Worm (Caenorhabditis elegans) whole organism, L2 larva: ENCODE measurements around the gene srg-69.

Experiments
- C34F6.9 ChIP-seq: fragments of 150-350 bp; optimal IDR thresholded peaks from 2 replicates; lab custom pipeline; 2014; ENCODE audit warnings: missing biosample characterization, missing genetic modification characterization
- F13H6.1 ChIP-seq: sonication (generic microtip); optimal IDR thresholded peaks from 2 replicates; lab custom pipeline; 2016; ENCODE audit warnings: missing genetic modification characterization, missing compliant biosample characterization
- R02D3.7 ChIP-seq: fragments of 150-350 bp; optimal IDR thresholded peaks from 2 replicates; lab custom pipeline; 2014; ENCODE audit warnings: missing biosample characterization, missing genetic modification characterization
- Y55F3AM.14 ChIP-seq: fragments of 200-800 bp; sonication (Bioruptor generic); optimal IDR thresholded peaks from 2 replicates; lab custom pipeline; 2018; ENCODE audit warnings: mild to moderate bottlenecking, missing genetic modification characterization, missing compliant biosample characterization
- ama-1 ChIP-seq: fragments of 150-350 bp; optimal IDR thresholded peaks from 2 replicates; lab custom pipeline; 2018; ENCODE audit warnings: inconsistent platforms
- blmp-1 ChIP-seq: sonication (generic microtip); optimal IDR thresholded peaks from 2 replicates; lab custom pipeline; 2017; ENCODE audit warnings: missing genetic modification characterization, mild to moderate bottlenecking, missing compliant biosample characterization, antibody characterized with exemption, moderate library complexity; ENCODE audit not compliant: insufficient read depth
- ceh-16 ChIP-seq: fragments of 150-350 bp; optimal IDR thresholded peaks from 2 replicates; lab custom pipeline; 2014; ENCODE audit warnings: missing biosample characterization, missing genetic modification characterization
- ceh-82 ChIP-seq: fragments of 150-350 bp; optimal IDR thresholded peaks from 2 replicates; lab custom pipeline; 2014; ENCODE audit warnings: missing biosample characterization, missing genetic modification characterization
- crh-2 ChIP-seq: sonication (generic microtip); optimal IDR thresholded peaks from 2 replicates; lab custom pipeline; 2017; ENCODE audit warnings: missing biosample characterization, missing genetic modification characterization
- dmd-4 ChIP-seq: sonication (generic microtip); optimal IDR thresholded peaks from 2 replicates; lab custom pipeline; 2017; ENCODE audit warnings: missing biosample characterization, missing genetic modification characterization
- egl-27 ChIP-seq: sonication (generic microtip); optimal IDR thresholded peaks from 3 replicates; lab custom pipeline; 2017; ENCODE audit warnings: missing biosample characterization, missing genetic modification reagents, missing genetic modification characterization
- elt-1 ChIP-seq: fragments of 150-350 bp; optimal IDR thresholded peaks from 2 replicates; lab custom pipeline; 2014; ENCODE audit warnings: missing biosample characterization, missing genetic modification characterization
- elt-3 ChIP-seq: sonication (generic microtip); optimal IDR thresholded peaks from 2 replicates; lab custom pipeline; 2017; ENCODE audit warnings: missing biosample characterization, missing genetic modification characterization
- fos-1 ChIP-seq: fragments of 150-350 bp; optimal IDR thresholded peaks from 2 replicates; lab custom pipeline; 2014; ENCODE audit warnings: missing biosample characterization, missing genetic modification characterization
- gmeb-1 ChIP-seq: fragments of 150-350 bp; optimal IDR thresholded peaks from 2 replicates; lab custom pipeline; 2014; ENCODE audit warnings: missing biosample characterization, missing genetic modification characterization
- lin-11 ChIP-seq: fragments of 150-350 bp; sonication (generic microtip); optimal IDR thresholded peaks from 2 replicates; lab custom pipeline; 2014; ENCODE audit warnings: missing biosample characterization, missing genetic modification characterization, inconsistent platforms, mixed read lengths
- lin-13 ChIP-seq: fragments of 150-350 bp; optimal IDR thresholded peaks from 2 replicates; lab custom pipeline; 2014; ENCODE audit warnings: missing biosample characterization, missing genetic modification reagents, missing genetic modification characterization
- lin-39 ChIP-seq: fragments of 150-350 bp; optimal IDR thresholded peaks from 2 replicates; lab custom pipeline; 2014; ENCODE audit warnings: missing biosample characterization, missing genetic modification reagents, missing genetic modification characterization
- lsy-2 ChIP-seq, 2 experiments: fragments of 150-350 bp in 1 of 2; sonication (generic microtip) in 1 of 2; optimal IDR thresholded peaks; 2 replicates each; lab custom pipeline; 2014 to 2017; ENCODE audit warnings: missing biosample characterization in 2 of 2, missing genetic modification characterization in 2 of 2
- mab-5 ChIP-seq: fragments of 150-350 bp; optimal IDR thresholded peaks from 2 replicates; lab custom pipeline; 2014; ENCODE audit warnings: missing biosample characterization, missing genetic modification characterization
- mdl-1 ChIP-seq, 2 experiments: fragments of 150-350 bp in 1 of 2; sonication (generic microtip) in 1 of 2; optimal IDR thresholded peaks; 2 replicates each; lab custom pipeline; 2017; ENCODE audit warnings: missing biosample characterization in 2 of 2, missing genetic modification characterization in 2 of 2
- nhr-129 ChIP-seq: fragments of 150-350 bp; optimal IDR thresholded peaks from 2 replicates; lab custom pipeline; 2014; ENCODE audit warnings: missing biosample characterization, missing genetic modification characterization
- nhr-21 ChIP-seq: fragments of 150-350 bp; optimal IDR thresholded peaks from 2 replicates; lab custom pipeline; 2014; ENCODE audit warnings: missing biosample characterization, missing genetic modification characterization
- nhr-237 ChIP-seq: fragments of 150-350 bp; optimal IDR thresholded peaks from 2 replicates; lab custom pipeline; 2014; ENCODE audit warnings: missing biosample characterization, missing genetic modification characterization
- nhr-25 ChIP-seq: fragments of 150-350 bp; sonication (generic microtip); optimal IDR thresholded peaks from 3 replicates; lab custom pipeline; 2014; ENCODE audit warnings: missing biosample characterization, missing genetic modification characterization
- nhr-6 ChIP-seq: fragments of 150-350 bp; optimal IDR thresholded peaks from 2 replicates; lab custom pipeline; 2014; ENCODE audit warnings: missing biosample characterization, missing genetic modification characterization
- nhr-77 ChIP-seq: fragments of 150-350 bp; optimal IDR thresholded peaks from 2 replicates; lab custom pipeline; 2014; ENCODE audit warnings: missing biosample characterization, missing genetic modification characterization
- peb-1 ChIP-seq: fragments of 150-350 bp; optimal IDR thresholded peaks from 2 replicates; lab custom pipeline; 2014; ENCODE audit warnings: missing biosample characterization, missing genetic modification characterization
- sem-4 ChIP-seq: fragments of 150-350 bp; optimal IDR thresholded peaks from 2 replicates; lab custom pipeline; 2014; ENCODE audit warnings: missing biosample characterization, missing genetic modification reagents, missing genetic modification characterization
- skn-1 ChIP-seq: sonication (generic microtip); optimal IDR thresholded peaks from 2 replicates; lab custom pipeline; 2017; ENCODE audit warnings: missing biosample characterization, missing genetic modification characterization
- sma-3 ChIP-seq: sonication (generic microtip); optimal IDR thresholded peaks from 2 replicates; lab custom pipeline; 2016; ENCODE audit warnings: missing genetic modification reagents, missing genetic modification characterization, missing compliant biosample characterization
- snpc-4 ChIP-seq: fragments of 150-350 bp; optimal IDR thresholded peaks from 2 replicates; lab custom pipeline; 2014; ENCODE audit warnings: missing biosample characterization, missing genetic modification characterization
- unc-39 ChIP-seq: fragments of 150-350 bp; optimal IDR thresholded peaks from 2 replicates; lab custom pipeline; 2014; ENCODE audit warnings: missing biosample characterization, missing genetic modification characterization
- unc-55 ChIP-seq: fragments of 150-350 bp; sonication (generic microtip); optimal IDR thresholded peaks from 3 replicates; lab custom pipeline; 2014; ENCODE audit warnings: missing biosample characterization, missing genetic modification reagents, missing genetic modification characterization
- unc-62 ChIP-seq: fragments of 150-350 bp; optimal IDR thresholded peaks from 2 replicates; lab custom pipeline; 2014; ENCODE audit warnings: missing biosample characterization, missing genetic modification reagents, missing genetic modification characterization
- zag-1 ChIP-seq: fragments of 150-350 bp; optimal IDR thresholded peaks from 2 replicates; lab custom pipeline; 2014; ENCODE audit warnings: missing biosample characterization, missing genetic modification characterization
- ztf-1 ChIP-seq: fragments of 200-800 bp; sonication (Bioruptor generic); conservative IDR thresholded peaks from 2 replicates; pipeline ENCODE4 v1.3.6; 2022; ENCODE audit warnings: missing genetic modification characterization, missing compliant biosample characterization
- ztf-11 ChIP-seq: sonication (generic microtip); optimal IDR thresholded peaks from 2 replicates; lab custom pipeline; 2017; ENCODE audit warnings: missing biosample characterization, missing genetic modification characterization
- ztf-4 ChIP-seq: fragments of 150-350 bp; optimal IDR thresholded peaks from 2 replicates; lab custom pipeline; 2014; ENCODE audit warnings: missing biosample characterization, missing genetic modification characterization

Gene srg-69

ce11 chrII:5379614-5380077, 24.2 kb downstream of the srg-69 start, which contains the start of gene pkc-3 (continued):
- TF ChIP-seq elt-3: no peak
- TF ChIP-seq snpc-4 (tag; lab: Kevin White, UChicago): no peak

- no peak for TF ChIP-seq elt-3
- TF ChIP-seq ztf-4: no peak
- no peak for TF ChIP-seq lin-39 (tag; lab: Kevin White, UChicago)
- TF ChIP-seq nhr-25: no peak
- no peak for TF ChIP-seq skn-1 (tag; lab: Kevin White, UChicago)
- TF ChIP-seq peb-1 (tag; lab: Kevin White, UChicago): no peak
- TF ChIP-seq Y55F3AM.14: no peak
- no peak for TF ChIP-seq C34F6.9 (tag; lab: Kevin White, UChicago)
- no peak for TF ChIP-seq zag-1
- TF ChIP-seq sma-3 (GFP tag; lab: Kevin White, UChicago): no peak
Observed at ce11 chrII:5384282-5384681, 28.8 kb downstream of the srg-69 start.

ce11 chrII:5387217-5387616, 31.7 kb downstream of the srg-69 start, which contains the start of gene ccpp-6:
ccpp-6 (minus strand) TSS chrII:5387317.
- no peak for TF ChIP-seq R02D3.7 (tag; lab: Kevin White, UChicago)
- no peak for TF ChIP-seq ztf-1 (GFP tag; lab: Robert Waterston, UW)
- no peak for TF ChIP-seq elt-3
- TF ChIP-seq egl-27 (tag; lab: Kevin White, UChicago): no peak
- TF ChIP-seq elt-1 (tag; lab: Kevin White, UChicago): no peak
- TF ChIP-seq ama-1: no peak
- no peak for TF ChIP-seq sem-4 (tag; lab: Kevin White, UChicago)
- no peak for TF ChIP-seq lin-39 (tag; lab: Kevin White, UChicago)
- no peak for TF ChIP-seq ceh-16
- TF ChIP-seq mdl-1 (tag; optimal IDR thresholded peaks at IDR 0.05; lab: Kevin White, UChicago): no peak
- TF ChIP-seq unc-39 (tag; lab: Kevin White, UChicago): no peak
- TF ChIP-seq sma-3 (GFP tag; lab: Kevin White, UChicago): no peak
- no peak for TF ChIP-seq lin-11
- TF ChIP-seq blmp-1 (tag; lab: Kevin White, UChicago): no peak
- TF ChIP-seq peb-1 (tag; lab: Kevin White, UChicago): no peak
- no peak for TF ChIP-seq C34F6.9 (tag; lab: Kevin White, UChicago)
- no peak for TF ChIP-seq F13H6.1
- no peak for TF ChIP-seq gmeb-1 (tag; lab: Kevin White, UChicago)

ce11 chrII:5388786-5389421, 33.4 kb downstream of the srg-69 start, which contains the start of gene rsp-4:
rsp-4 (minus strand) TSS chrII:5388836.
- TF ChIP-seq mab-5 (tag; lab: Kevin White, UChicago): no peak
- TF ChIP-seq ztf-11 (tag; lab: Kevin White, UChicago): no peak
- no peak for TF ChIP-seq dmd-4 (tag; lab: Kevin White, UChicago)
- TF ChIP-seq nhr-77 (tag; lab: Kevin White, UChicago): no peak
- no peak for TF ChIP-seq unc-39 (tag; lab: Kevin White, UChicago)
- TF ChIP-seq fos-1 (tag; lab: Kevin White, UChicago): no peak
- no peak for TF ChIP-seq gmeb-1 (tag; lab: Kevin White, UChicago)
- no peak for TF ChIP-seq peb-1 (tag; lab: Kevin White, UChicago)
- no peak for TF ChIP-seq lin-39 (tag; lab: Kevin White, UChicago)

- TF ChIP-seq unc-62 (GFP tag; lab: Kevin White, UChicago) (no peak), lin-13 (GFP tag; lab: Kevin White, UChicago) (peak; percentile 83), unc-39 (tag; lab: Kevin White, UChicago) (no peak), sma-3 (GFP tag; lab: Kevin White, UChicago) (peak; percentile 88), unc-55 (peak; percentile 95), nhr-77 (tag; lab: Kevin White, UChicago) (peak; percentile 74), C34F6.9 (tag; lab: Kevin White, UChicago) (peak; percentile 88), egl-27 (tag; lab: Kevin White, UChicago) (peak; percentile 36), Y55F3AM.14 (no peak), nhr-6 (tag; lab: Kevin White, UChicago) (peak; percentile 79), blmp-1 (tag; lab: Kevin White, UChicago) (peak; percentile 56), elt-3 (no peak), lsy-2 (tag; optimal IDR thresholded peaks at IDR 0.05; lab: Kevin White, UChicago) (peak; percentile 79 to 93), nhr-237 (no peak), sem-4 (tag; lab: Kevin White, UChicago) (peak; percentile 60), gmeb-1 (tag; lab: Kevin White, UChicago) (peak; percentile 98), fos-1 (tag; lab: Kevin White, UChicago) (peak; percentile 85), ama-1 (peak; percentile 62), F13H6.1 (peak; percentile 81), crh-2 (tag; lab: Kevin White, UChicago) (peak; percentile 90), lin-11 (peak; percentile 45), mab-5 (tag; lab: Kevin White, UChicago) (peak; percentile 84), zag-1 (peak; percentile 35), skn-1 (tag; lab: Kevin White, UChicago) (peak; percentile 37), ceh-82 (tag; lab: Kevin White, UChicago) (no peak), snpc-4 (tag; lab: Kevin White, UChicago) (peak; percentile 80), lin-39 (tag; lab: Kevin White, UChicago) (no peak), nhr-25 (peak; percentile 85), nhr-21 (tag; lab: Kevin White, UChicago) (peak; percentile 70), nhr-129 (tag; lab: Kevin White, UChicago) (peak; percentile 92), ceh-16 (peak; percentile 68)
Observed at ce11 chrII:5389831-5390323, 34.4 kb downstream of the srg-69 start, which contains the start of gene ndx-6. ndx-6 (minus strand) TSS chrII:5389881.
